Fruit fly (Drosophila melanogaster) whole organism, embryonic: Measurements from ENCODE around the gene sno.
A peak's percentile ranks its signal among the peaks of the same experiment; 100 is the strongest.

Experiments used
- BtbVII ChIP-seq: fragments of 200-800 bp; sonication (Bioruptor generic); optimal IDR thresholded peaks from 3 replicates; lab custom pipeline; 2017; ENCODE audit warnings: missing biosample characterization, mild to moderate bottlenecking, missing genetic modification characterization
- CG1024 ChIP-seq: fragments of 200-800 bp; sonication (Bioruptor generic); IDR thresholded peaks from 2 replicates; pipeline ENCODE4 v1.3.6; 2022; ENCODE audit warnings: missing biosample characterization, missing genetic modification characterization
- CG12219 ChIP-seq: fragments of 200-800 bp; sonication (Bioruptor generic); optimal IDR thresholded peaks from 3 replicates; lab custom pipeline; 2018; ENCODE audit warnings: missing biosample characterization, mild to moderate bottlenecking, missing genetic modification characterization
- CG12659 ChIP-seq: fragments of 200-800 bp; sonication (Bioruptor generic); optimal IDR thresholded peaks from 3 replicates; lab custom pipeline; 2017; ENCODE audit warnings: mild to moderate bottlenecking, missing biosample characterization, missing genetic modification reagents, missing genetic modification characterization
- CG1602 ChIP-seq: fragments of 200-800 bp; sonication (Bioruptor generic); optimal IDR thresholded peaks from 3 replicates; lab custom pipeline; 2016; ENCODE audit warnings: missing biosample characterization, missing genetic modification characterization
- CG1647 ChIP-seq: fragments of 200-800 bp; sonication (Bioruptor generic); optimal IDR thresholded peaks from 3 replicates; lab custom pipeline; 2016; ENCODE audit warnings: missing biosample characterization, missing genetic modification characterization
- CG32767 ChIP-seq: fragments of 200-800 bp; sonication (Bioruptor generic); IDR thresholded peaks from 2 replicates; pipeline ENCODE4 v1.3.6; 2022; ENCODE audit warnings: missing biosample characterization, missing genetic modification characterization
- CG4282 ChIP-seq: fragments of 200-800 bp; sonication (Bioruptor generic); optimal IDR thresholded peaks from 2 replicates; lab custom pipeline; 2016; ENCODE audit warnings: missing biosample characterization, missing genetic modification characterization
- CG5953 ChIP-seq: fragments of 200-800 bp; sonication (Bioruptor generic); IDR thresholded peaks from 2 replicates; pipeline ENCODE4 v1.3.6; 2022; ENCODE audit warnings: missing biosample characterization, missing genetic modification characterization
- CG6175 ChIP-seq: fragments of 200-800 bp; sonication (Bioruptor generic); IDR thresholded peaks from 3 replicates; pipeline ENCODE4 v1.3.6; 2022; ENCODE audit warnings: missing biosample characterization, missing genetic modification characterization
- CG6254 ChIP-seq: fragments of 200-800 bp; sonication (Bioruptor generic); optimal IDR thresholded peaks from 3 replicates; lab custom pipeline; 2017; ENCODE audit warnings: mild to moderate bottlenecking, missing biosample characterization, missing genetic modification reagents, missing genetic modification characterization
- CG6272 ChIP-seq: fragments of 200-800 bp; sonication (Bioruptor generic); IDR thresholded peaks from 2 replicates; pipeline ENCODE4 v1.3.6; 2022; ENCODE audit warnings: missing biosample characterization, missing genetic modification characterization
- CG8478 ChIP-seq: fragments of >200 bp; optimal IDR thresholded peaks from 2 replicates; lab custom pipeline; 2018
- CG9215 ChIP-seq: fragments of 200-800 bp; sonication (Bioruptor generic); IDR thresholded peaks from 2 replicates; pipeline ENCODE4 v1.3.6; 2022; ENCODE audit warnings: missing biosample characterization, missing genetic modification characterization
- CG9727 ChIP-seq: fragments of 200-800 bp; sonication (Bioruptor generic); optimal IDR thresholded peaks from 3 replicates; lab custom pipeline; 2017; ENCODE audit warnings: missing biosample characterization, mild to moderate bottlenecking, missing genetic modification characterization
- Doc2 ChIP-seq: fragments of 200-800 bp; sonication (Bioruptor generic); IDR thresholded peaks from 2 replicates; pipeline ENCODE4 v1.3.6; 2022; ENCODE audit warnings: missing biosample characterization, missing genetic modification characterization
- Dp ChIP-seq: fragments of 200-800 bp; sonication (Bioruptor generic); optimal IDR thresholded peaks from 2 replicates; lab custom pipeline; 2018; ENCODE audit warnings: missing biosample characterization, mild to moderate bottlenecking, missing genetic modification characterization, moderate library complexity
- Fer3 ChIP-seq: fragments of 200-800 bp; sonication (Bioruptor generic); optimal IDR thresholded peaks from 2 replicates; lab custom pipeline; 2018; ENCODE audit warnings: missing biosample characterization, mild to moderate bottlenecking, missing genetic modification characterization, moderate library complexity
- HLHmδ ChIP-seq: fragments of 200-800 bp; sonication (Bioruptor generic); optimal IDR thresholded peaks from 2 replicates; lab custom pipeline; 2018; ENCODE audit warnings: missing biosample characterization, mild to moderate bottlenecking, missing genetic modification characterization, moderate library complexity
- HmgZ ChIP-seq: fragments of 200-800 bp; sonication (Bioruptor generic); optimal IDR thresholded peaks from 2 replicates; lab custom pipeline; 2018; ENCODE audit warnings: missing biosample characterization, mild to moderate bottlenecking, missing genetic modification characterization
- Mad ChIP-seq: fragments of 200-800 bp; sonication (Bioruptor generic); optimal IDR thresholded peaks from 2 replicates; lab custom pipeline; 2016; ENCODE audit warnings: missing biosample characterization, missing genetic modification characterization
- Max ChIP-seq: fragments of 200-800 bp; sonication (Bioruptor generic); optimal IDR thresholded peaks from 2 replicates; lab custom pipeline; 2016; ENCODE audit warnings: missing biosample characterization, mild to moderate bottlenecking, missing genetic modification characterization
- Meics ChIP-seq: fragments of 200-800 bp; sonication (Bioruptor generic); optimal IDR thresholded peaks from 2 replicates; lab custom pipeline; 2017; ENCODE audit warnings: missing biosample characterization, mild to moderate bottlenecking, missing genetic modification characterization
- Rfx ChIP-seq: fragments of 200-800 bp; sonication (Bioruptor generic); IDR thresholded peaks from 2 replicates; pipeline ENCODE4 v1.3.6; 2022; ENCODE audit warnings: missing biosample characterization, missing genetic modification characterization
- Rx ChIP-seq: fragments of 200-800 bp; sonication (Bioruptor generic); IDR thresholded peaks from 2 replicates; pipeline ENCODE4 v1.3.6; 2022; ENCODE audit warnings: missing biosample characterization, missing genetic modification characterization
- Sin3A ChIP-seq: fragments of >200 bp; optimal IDR thresholded peaks from 2 replicates; lab custom pipeline; 2018
- Sox102F ChIP-seq: fragments of 200-800 bp; sonication (Bioruptor generic); optimal IDR thresholded peaks from 2 replicates; lab custom pipeline; 2018; ENCODE audit warnings: missing biosample characterization, mild to moderate bottlenecking, missing genetic modification characterization, moderate library complexity
- Trl ChIP-seq, 3 experiments: fragments of >200 bp in 2 of 3; fragments of 200-800 bp in 1 of 3; sonication (Bioruptor generic) in 1 of 3; optimal IDR thresholded peaks; 2 replicates in 1 of 3; 3 replicates in 2 of 3; lab custom pipeline; 2016 to 2017; ENCODE audit warnings: missing biosample characterization in 1 of 3, missing genetic modification characterization in 1 of 3
- ap ChIP-seq: fragments of 200-800 bp; sonication (Bioruptor generic); IDR thresholded peaks from 2 replicates; pipeline ENCODE4 v1.3.6; 2022; ENCODE audit warnings: missing biosample characterization, missing genetic modification characterization
- ato ChIP-seq: fragments of 200-800 bp; sonication (Bioruptor generic); IDR thresholded peaks from 2 replicates; pipeline ENCODE4 v1.3.6; 2022; ENCODE audit warnings: missing biosample characterization, missing genetic modification characterization; ENCODE audit not compliant: partially characterized antibody
- bab2 ChIP-seq: fragments of 200-800 bp; sonication (Bioruptor generic); optimal IDR thresholded peaks from 2 replicates; lab custom pipeline; 2016; ENCODE audit warnings: missing biosample characterization, missing genetic modification characterization
- bcd ChIP-seq: fragments of 200-800 bp; sonication (Bioruptor generic); optimal IDR thresholded peaks from 2 replicates; lab custom pipeline; 2017; ENCODE audit warnings: missing biosample characterization, mild to moderate bottlenecking, missing genetic modification characterization
- bsh ChIP-seq, 2 experiments: fragments of 200-800 bp; sonication (Bioruptor generic); optimal IDR thresholded peaks; 2 replicates each; lab custom pipeline; 2017 to 2018; ENCODE audit warnings: mild to moderate bottlenecking in 2 of 2, missing biosample characterization in 2 of 2, missing genetic modification characterization in 2 of 2, moderate library complexity in 1 of 2
- chif ChIP-seq, 2 experiments: fragments of 200-800 bp; sonication (Bioruptor generic); optimal IDR thresholded peaks; 3 replicates each; lab custom pipeline; 2016; ENCODE audit warnings: missing biosample characterization in 2 of 2, missing genetic modification characterization in 2 of 2
- dimm ChIP-seq: fragments of 200-800 bp; sonication (Bioruptor generic); IDR thresholded peaks from 2 replicates; pipeline ENCODE4 v1.3.6; 2022; ENCODE audit warnings: missing biosample characterization, missing genetic modification characterization
- dmrt99B ChIP-seq: fragments of 200-800 bp; sonication (Bioruptor generic); optimal IDR thresholded peaks from 2 replicates; lab custom pipeline; 2018; ENCODE audit warnings: missing biosample characterization, mild to moderate bottlenecking, missing genetic modification characterization, moderate library complexity
- esg ChIP-seq: fragments of 200-800 bp; sonication (Bioruptor generic); conservative IDR thresholded peaks from 2 replicates; pipeline ENCODE4 v1.3.6; 2022; ENCODE audit warnings: missing biosample characterization, missing genetic modification characterization
- gce ChIP-seq: fragments of 200-800 bp; sonication (Bioruptor generic); IDR thresholded peaks from 3 replicates; pipeline ENCODE4 v1.3.6; 2022; ENCODE audit warnings: missing biosample characterization, missing genetic modification characterization
- gfzf ChIP-seq: fragments of 200-800 bp; sonication (Bioruptor generic); optimal IDR thresholded peaks from 2 replicates; lab custom pipeline; 2016; ENCODE audit warnings: missing biosample characterization, mild to moderate bottlenecking, missing genetic modification characterization, moderate library complexity
- grau ChIP-seq: fragments of 200-800 bp; optimal IDR thresholded peaks from 3 replicates; lab custom pipeline; 2019; ENCODE audit warnings: missing biosample characterization, mild to moderate bottlenecking, missing genetic modification characterization, moderate library complexity
- gsb ChIP-seq: fragments of 200-800 bp; sonication (Bioruptor generic); IDR thresholded peaks from 2 replicates; pipeline ENCODE4 v1.3.6; 2022; ENCODE audit warnings: missing biosample characterization, missing genetic modification characterization
- hb ChIP-seq: fragments of 200-800 bp; sonication (Bioruptor generic); IDR thresholded peaks from 3 replicates; pipeline ENCODE4 v1.3.6; 2022; ENCODE audit warnings: missing biosample characterization, missing genetic modification characterization; ENCODE audit not compliant: partially characterized antibody
- insv ChIP-seq, 2 experiments: fragments of 200-800 bp; sonication (Bioruptor generic); optimal IDR thresholded peaks; 3 replicates each; lab custom pipeline; 2016 to 2018; ENCODE audit warnings: missing biosample characterization in 2 of 2, missing genetic modification characterization in 2 of 2
- ken ChIP-seq: fragments of 200-800 bp; sonication (Bioruptor generic); IDR thresholded peaks from 3 replicates; pipeline ENCODE4 v1.3.6; 2022; ENCODE audit warnings: missing biosample characterization, missing genetic modification characterization
- lmd ChIP-seq: fragments of 200-800 bp; sonication (Bioruptor generic); IDR thresholded peaks from 2 replicates; pipeline ENCODE4 v1.3.6; 2022; ENCODE audit warnings: missing biosample characterization, missing genetic modification characterization
- oc ChIP-seq: fragments of 200-800 bp; sonication (Bioruptor generic); optimal IDR thresholded peaks from 2 replicates; lab custom pipeline; 2018; ENCODE audit warnings: missing biosample characterization, mild to moderate bottlenecking, missing genetic modification characterization, moderate library complexity
- phol ChIP-seq: fragments of 200-800 bp; sonication (Bioruptor generic); optimal IDR thresholded peaks from 3 replicates; lab custom pipeline; 2018; ENCODE audit warnings: missing biosample characterization, mild to moderate bottlenecking, missing genetic modification characterization, moderate library complexity
- row ChIP-seq: fragments of 200-800 bp; sonication (Bioruptor generic); IDR thresholded peaks from 3 replicates; pipeline ENCODE4 v1.3.6; 2022; ENCODE audit warnings: missing biosample characterization, missing genetic modification characterization
- slou ChIP-seq: fragments of 200-800 bp; sonication (Bioruptor generic); optimal IDR thresholded peaks from 3 replicates; lab custom pipeline; 2016; ENCODE audit warnings: missing biosample characterization, missing genetic modification characterization
- sob ChIP-seq: fragments of 200-800 bp; sonication (Bioruptor generic); IDR thresholded peaks from 2 replicates; pipeline ENCODE4 v1.3.6; 2022; ENCODE audit warnings: missing biosample characterization, missing genetic modification characterization
- sr ChIP-seq: fragments of 200-800 bp; sonication (Bioruptor generic); IDR thresholded peaks from 3 replicates; pipeline ENCODE4 v1.3.6; 2022; ENCODE audit warnings: missing biosample characterization, missing genetic modification characterization
- sug ChIP-seq: fragments of 200-800 bp; optimal IDR thresholded peaks from 2 replicates; lab custom pipeline; 2019; ENCODE audit warnings: missing biosample characterization, mild to moderate bottlenecking, missing genetic modification characterization, moderate library complexity

The sno gene

dm6 chrX:13159481-13159880, 52.0 kb downstream of the sno start, which contains the start of the genes Bap60 and CG12096 (continued):
- TF ChIP-seq CG9215 (GFP tag; lab: Robert Waterston, UW) (peak; percentile 80), CG12219 (GFP tag; lab: Kevin White, UChicago) (peak; percentile 35), dimm (GFP tag; lab: Robert Waterston, UW) (no peak), HmgZ (tag; lab: Kevin White, UChicago) (peak; percentile 88), Fer3 (tag; lab: Kevin White, UChicago) (peak; percentile 67), CG1024 (GFP tag; lab: Robert Waterston, UW) (no peak), sug (peak; percentile 86), chif (GFP tag; optimal IDR thresholded peaks at IDR 0.05; lab: Kevin White, UChicago) (peak; percentile 62 to 65), bcd (GFP tag; lab: Kevin White, UChicago) (peak; percentile 70), HLHmδ (GFP tag; lab: Kevin White, UChicago) (no peak), Sox102F (GFP tag; lab: Kevin White, UChicago) (peak; percentile 65), Sin3A (lab: Kevin White, UChicago) (peak; percentile 99), CG5953 (GFP tag; lab: Robert Waterston, UW) (no peak), insv (GFP tag; optimal IDR thresholded peaks at IDR 0.05; lab: Kevin White, UChicago) (peak in 1 of 2 experiments; percentile 38), phol (tag; lab: Kevin White, UChicago) (peak; percentile 99), gce (GFP tag; lab: Robert Waterston, UW) (no peak), CG32767 (GFP tag; lab: Robert Waterston, UW) (no peak), grau (tag; lab: Kevin White, UChicago) (peak; percentile 82), Rx (GFP tag; lab: Robert Waterston, UW) (no peak), oc (tag; lab: Kevin White, UChicago) (no peak), CG6175 (GFP tag; lab: Robert Waterston, UW) (no peak), esg (GFP tag; lab: Robert Waterston, UW) (peak; percentile 65), CG6254 (GFP tag; lab: Kevin White, UChicago) (peak; percentile 43), lmd (GFP tag; lab: Robert Waterston, UW) (peak; percentile 68), CG9727 (peak; percentile 74), CG8478 (lab: Kevin White, UChicago) (no peak), sob (GFP tag; lab: Robert Waterston, UW) (peak; percentile 66; the same call in 1 of the 2 replicates), ato (GFP tag; lab: Robert Waterston, UW) (0 out of 2 replicates have a peak, but pooled peaks have one; percentile 64), Doc2 (no peak), Rfx (GFP tag; lab: Robert Waterston, UW) (peak; percentile 76), CG1647 (peak; percentile 67), dmrt99B (peak; percentile 67), CG6272 (GFP tag; lab: Robert Waterston, UW) (peak; percentile 44), Dp (GFP tag; lab: Kevin White, UChicago) (peak; percentile 39), CG4282 (peak; percentile 0), ap (GFP tag; lab: Robert Waterston, UW) (no peak; the same call in 1 of the 2 replicates), gsb (no peak), ken (GFP tag; lab: Robert Waterston, UW) (no peak), Trl (optimal IDR thresholded peaks at IDR 0.05; lab: Kevin White, UChicago) (no peak), Trl (GFP tag; optimal IDR thresholded peaks at IDR 0.05; lab: Kevin White, UChicago) (peak; percentile 46), Mad (GFP tag; lab: Kevin White, UChicago) (peak; percentile 51), row (GFP tag; lab: Robert Waterston, UW) (peak; percentile 93), Max (GFP tag; lab: Kevin White, UChicago) (peak; percentile 63), CG1602 (GFP tag; lab: Kevin White, UChicago) (peak; percentile 62), CG12659 (GFP tag; lab: Kevin White, UChicago) (peak; percentile 88), bab2 (peak; percentile 81), gfzf (GFP tag; lab: Kevin White, UChicago) (peak; percentile 43), Meics (GFP tag; lab: Kevin White, UChicago) (peak; percentile 63), sr (GFP tag; lab: Robert Waterston, UW) (no peak), bsh (GFP tag; optimal IDR thresholded peaks at IDR 0.05; lab: Kevin White, UChicago) (peak in 1 of 2 experiments; percentile 65), hb (peak; percentile 87), slou (GFP tag; lab: Kevin White, UChicago) (peak; percentile 46), BtbVII (peak; percentile 30)
